Fruit fly (Drosophila melanogaster): ENCODE results near the gene Rbp9.

The Rbp9 gene

dm6 chr2L:2908440-2909154 lies 46.0 kb upstream of the Rbp9 start (continued):
- TF ChIP-seq CG33557 (GFP tag; optimal IDR thresholded peaks at IDR 0.05) (no peak), CG12299 (tag; optimal IDR thresholded peaks at IDR 0.05) (no peak), HLHmδ (GFP tag; optimal IDR thresholded peaks at IDR 0.05) (no peak), Scr (GFP tag; IDR thresholded peaks at IDR 0.05; ENCODE audit: partially characterized antibody) (no peak), jumu (GFP tag; optimal IDR thresholded peaks at IDR 0.05) (no peak), CG2678 (tag; optimal IDR thresholded peaks at IDR 0.05) (no peak), CG17359 (tag; optimal IDR thresholded peaks at IDR 0.05) (no peak), dmrt11E (tag; optimal IDR thresholded peaks at IDR 0.05) (no peak), wdn (GFP tag; IDR thresholded peaks at IDR 0.05) (no peak), CG3838 (GFP tag; optimal IDR thresholded peaks at IDR 0.05) (no peak), Lim3 (GFP tag; IDR thresholded peaks at IDR 0.05) (no peak), Mrtf (GFP tag; IDR thresholded peaks at IDR 0.05) (no peak), jing (GFP tag; optimal IDR thresholded peaks at IDR 0.05) (no peak), CG7556 (GFP tag; optimal IDR thresholded peaks at IDR 0.05) (no peak), CG1529 (GFP tag; optimal IDR thresholded peaks at IDR 0.05) (no peak), CG2712 (tag; optimal IDR thresholded peaks at IDR 0.05) (no peak), dati (GFP tag; IDR thresholded peaks at IDR 0.05) (no peak), Doc2 (GFP tag; IDR thresholded peaks at IDR 0.05) (no peak), gem (tag; optimal IDR thresholded peaks at IDR 0.05) (no peak), Nf-YA (GFP tag; IDR thresholded peaks at IDR 0.05) (no peak), klu (GFP tag; IDR thresholded peaks at IDR 0.05) (no peak), CG6813 (GFP tag; optimal IDR thresholded peaks at IDR 0.05) (no peak), fru (optimal IDR thresholded peaks at IDR 0.05) (no peak), so (GFP tag; IDR thresholded peaks at IDR 0.05) (no peak), Hr78 (GFP tag; optimal IDR thresholded peaks at IDR 0.05) (peak in 1 of 2 experiments; percentile 39), Fer1 (GFP tag; optimal IDR thresholded peaks at IDR 0.05) (no peak), CG3281 (GFP tag; optimal IDR thresholded peaks at IDR 0.05) (no peak), H15 (GFP tag; IDR thresholded peaks at IDR 0.05) (no peak), Bgb (GFP tag; IDR thresholded peaks at IDR 0.05; ENCODE audit: partially characterized antibody) (no peak), CG10431 (GFP tag; optimal IDR thresholded peaks at IDR 0.05) (peak; percentile 48), zen (tag; optimal IDR thresholded peaks at IDR 0.05) (no peak), Hr39 (optimal IDR thresholded peaks at IDR 0.05) (no peak), fd96Cb (tag; optimal IDR thresholded peaks at IDR 0.05) (no peak), B-H1 (GFP tag; IDR thresholded peaks at IDR 0.05) (no peak), jigr1 (GFP tag; IDR thresholded peaks at IDR 0.05) (no peak), schlank (tag; optimal IDR thresholded peaks at IDR 0.05) (no peak), Lpt (GFP tag; optimal IDR thresholded peaks at IDR 0.05) (no peak), Med (GFP tag) (no peak), CG13296 (GFP tag; optimal IDR thresholded peaks at IDR 0.05) (no peak), CG2120 (GFP tag; optimal IDR thresholded peaks at IDR 0.05) (no peak), sens (GFP tag) (peak; percentile 61), CG12942 (GFP tag; optimal IDR thresholded peaks at IDR 0.05) (no peak), wek (GFP tag; optimal IDR thresholded peaks at IDR 0.05) (no peak), CG7357 (GFP tag; IDR thresholded peaks at IDR 0.05) (no peak), YL-1 (GFP tag; optimal IDR thresholded peaks at IDR 0.05) (no peak), MTF-1 (GFP tag; optimal IDR thresholded peaks at IDR 0.05; ENCODE audit: borderline replicate concordance) (no peak), CG9437 (GFP tag; optimal IDR thresholded peaks at IDR 0.05) (no peak), CG2129 (GFP tag; IDR thresholded peaks at IDR 0.05; ENCODE audit: partially characterized antibody) (no peak), CG11398 (GFP tag; optimal IDR thresholded peaks at IDR 0.05) (no peak), CG1024 (GFP tag; IDR thresholded peaks at IDR 0.05) (no peak), ems (GFP tag; optimal IDR thresholded peaks at IDR 0.05) (no peak)

Measured in whole organism, embryonic.